Fruit fly (Drosophila melanogaster): ENCODE results near the gene Fbp1.

The Fbp1 gene

DNA sequence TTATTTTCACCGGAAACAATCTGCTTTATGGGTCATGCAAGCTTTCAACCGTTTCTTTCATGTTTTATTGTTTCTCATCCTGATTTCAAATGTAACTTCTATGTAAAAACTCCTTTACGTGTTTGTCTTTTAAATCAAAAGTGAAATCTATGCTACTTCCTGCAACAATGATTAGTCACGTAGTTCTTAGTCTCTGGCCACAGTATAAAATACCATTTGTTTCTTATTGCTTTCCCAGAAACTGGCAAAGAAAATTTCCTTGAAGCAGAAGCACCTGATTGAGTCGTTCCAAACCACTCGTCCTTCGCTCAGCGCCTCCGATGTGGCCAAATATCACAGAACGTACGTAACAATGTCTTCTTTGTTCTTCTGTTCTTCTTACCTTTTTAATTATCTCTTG is 22.4 kb downstream of the Fbp1 start, which contains the start of gene btl:
TSS of gene btl (plus strand) at position 301 of the 400 bp plus-strand sequence.
- TF ChIP-seq CG8478 (optimal IDR thresholded peaks at IDR 0.05) (no peak), psq (optimal IDR thresholded peaks at IDR 0.05) (no peak), usp (GFP tag; optimal IDR thresholded peaks at IDR 0.05) (no peak), Dll (optimal IDR thresholded peaks at IDR 0.05) (no peak), pan (optimal IDR thresholded peaks at IDR 0.05) (no peak), EcR (GFP tag; optimal IDR thresholded peaks at IDR 0.05) (no peak)

DNA sequence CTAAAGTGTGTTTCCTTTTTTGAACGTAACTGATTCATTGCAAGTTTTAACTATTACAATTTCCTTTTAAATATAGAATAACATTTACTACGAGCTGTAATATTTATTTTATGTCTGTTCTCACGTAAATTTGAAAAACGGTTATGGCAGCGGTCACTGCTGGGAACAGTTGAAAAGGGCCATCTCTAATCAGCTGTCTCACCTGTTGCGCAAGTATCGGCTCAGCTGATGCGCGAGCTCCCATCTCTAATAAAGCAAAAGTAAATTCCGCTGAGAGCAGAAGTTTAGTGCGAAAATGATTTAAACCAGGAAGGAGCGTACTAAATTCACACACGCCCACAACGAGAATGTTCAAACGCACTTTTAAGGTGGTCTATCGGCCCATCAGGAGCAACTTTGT is 26.2 kb downstream of the Fbp1 start, which contains the start of gene Pex1:
TSS of gene Pex1 (plus strand) at position 272 of the 400 bp plus-strand sequence.
- TF ChIP-seq CG8478 (optimal IDR thresholded peaks at IDR 0.05) (no peak), pan (optimal IDR thresholded peaks at IDR 0.05) (no peak), psq (optimal IDR thresholded peaks at IDR 0.05) (no peak), Dll (optimal IDR thresholded peaks at IDR 0.05) (no peak), EcR (GFP tag; optimal IDR thresholded peaks at IDR 0.05) (no peak), usp (GFP tag; optimal IDR thresholded peaks at IDR 0.05) (no peak)

DNA sequence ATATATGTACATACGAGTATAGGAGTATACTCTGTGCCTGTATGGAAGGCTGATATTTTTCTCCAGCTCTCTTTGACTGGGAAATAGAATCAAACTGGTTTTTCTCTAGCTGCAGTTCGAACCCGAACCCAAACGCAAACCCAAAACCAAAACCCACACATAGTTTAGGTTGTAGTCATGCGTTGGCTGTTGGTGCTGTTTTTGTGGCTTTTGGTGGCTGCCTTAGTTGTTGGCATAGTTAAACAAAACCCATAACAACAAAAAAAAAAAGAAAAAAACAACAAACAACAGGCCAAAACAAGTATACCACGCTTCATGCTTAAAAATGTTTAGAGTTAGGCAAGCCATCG is 33.8 kb downstream of the Fbp1 start:
- no peak for TF ChIP-seq CG8478 (optimal IDR thresholded peaks at IDR 0.05)
- no peak for TF ChIP-seq psq (optimal IDR thresholded peaks at IDR 0.05)
- no peak for TF ChIP-seq Dll (optimal IDR thresholded peaks at IDR 0.05)
- TF ChIP-seq pan (optimal IDR thresholded peaks at IDR 0.05), result no peak
- TF ChIP-seq usp (GFP tag; optimal IDR thresholded peaks at IDR 0.05), result no peak
- no peak for TF ChIP-seq EcR (GFP tag; optimal IDR thresholded peaks at IDR 0.05)

DNA sequence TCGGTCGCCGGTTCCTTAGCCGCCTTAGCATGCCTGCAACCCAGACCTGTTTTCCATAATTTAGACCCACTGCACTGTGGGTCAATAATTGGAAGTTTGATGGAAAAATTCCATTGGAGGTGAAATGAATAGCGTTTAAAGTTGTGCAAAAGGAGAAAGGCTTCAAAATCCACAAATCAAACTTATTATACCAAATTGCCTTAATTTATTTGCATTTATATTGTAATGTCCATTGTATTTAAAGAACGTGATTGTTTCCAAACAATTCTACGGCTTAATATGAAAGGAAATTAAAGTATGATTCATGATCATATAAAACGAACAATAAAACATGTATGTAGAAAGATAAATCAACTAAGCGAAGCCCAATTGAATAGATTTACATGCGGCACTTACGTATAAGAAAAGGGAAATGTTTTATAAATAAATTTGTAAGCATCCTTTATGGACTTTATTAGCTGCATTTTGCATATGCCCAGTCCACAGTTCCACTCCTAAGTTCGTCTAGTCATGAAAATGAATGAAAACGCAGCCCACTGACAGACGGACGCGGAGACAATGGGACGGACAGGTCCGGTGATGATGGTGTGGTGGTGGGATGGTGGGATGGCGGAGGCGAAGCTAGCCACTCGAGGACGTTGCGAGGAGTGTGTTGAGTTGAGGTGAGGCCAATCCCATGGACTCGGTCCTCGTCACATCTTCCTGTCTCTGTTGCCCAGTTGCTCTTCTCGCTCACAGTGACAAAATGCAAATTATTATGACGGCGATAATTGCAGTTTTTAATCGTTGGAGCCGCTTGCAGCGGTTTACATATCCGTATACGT is 34.4 kb downstream of the Fbp1 start:
- TF ChIP-seq EcR (GFP tag; optimal IDR thresholded peaks at IDR 0.05) (no peak), pan (optimal IDR thresholded peaks at IDR 0.05) (no peak), Dll (optimal IDR thresholded peaks at IDR 0.05) (no peak), CG8478 (optimal IDR thresholded peaks at IDR 0.05) (no peak), psq (optimal IDR thresholded peaks at IDR 0.05) (no peak), usp (GFP tag; optimal IDR thresholded peaks at IDR 0.05) (no peak)

DNA sequence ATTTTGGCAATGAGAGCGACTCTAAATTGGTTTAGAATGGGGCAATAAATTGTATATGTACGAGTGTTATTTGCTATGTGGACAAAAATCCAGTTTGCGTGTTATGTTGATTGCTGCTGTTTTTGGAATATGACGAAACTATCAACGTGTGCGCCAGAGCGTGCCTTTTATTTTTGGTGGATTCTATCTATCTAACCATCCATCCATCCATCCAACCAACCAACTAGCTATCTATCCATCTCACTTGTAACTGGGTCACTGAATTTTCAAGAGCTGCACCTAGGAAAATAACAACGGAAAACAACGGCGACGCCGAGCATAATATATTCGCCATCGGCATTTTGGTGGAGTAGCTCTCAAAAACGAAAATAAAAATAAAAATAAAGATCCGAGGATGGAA is 35.2 kb downstream of the Fbp1 start:
- TF ChIP-seq EcR (GFP tag; optimal IDR thresholded peaks at IDR 0.05), result no peak
- TF ChIP-seq CG8478 (optimal IDR thresholded peaks at IDR 0.05), result no peak
- TF ChIP-seq usp (GFP tag; optimal IDR thresholded peaks at IDR 0.05), result no peak
- TF ChIP-seq Dll (optimal IDR thresholded peaks at IDR 0.05), result no peak
- no peak for TF ChIP-seq psq (optimal IDR thresholded peaks at IDR 0.05)
- TF ChIP-seq pan (optimal IDR thresholded peaks at IDR 0.05), result no peak

DNA sequence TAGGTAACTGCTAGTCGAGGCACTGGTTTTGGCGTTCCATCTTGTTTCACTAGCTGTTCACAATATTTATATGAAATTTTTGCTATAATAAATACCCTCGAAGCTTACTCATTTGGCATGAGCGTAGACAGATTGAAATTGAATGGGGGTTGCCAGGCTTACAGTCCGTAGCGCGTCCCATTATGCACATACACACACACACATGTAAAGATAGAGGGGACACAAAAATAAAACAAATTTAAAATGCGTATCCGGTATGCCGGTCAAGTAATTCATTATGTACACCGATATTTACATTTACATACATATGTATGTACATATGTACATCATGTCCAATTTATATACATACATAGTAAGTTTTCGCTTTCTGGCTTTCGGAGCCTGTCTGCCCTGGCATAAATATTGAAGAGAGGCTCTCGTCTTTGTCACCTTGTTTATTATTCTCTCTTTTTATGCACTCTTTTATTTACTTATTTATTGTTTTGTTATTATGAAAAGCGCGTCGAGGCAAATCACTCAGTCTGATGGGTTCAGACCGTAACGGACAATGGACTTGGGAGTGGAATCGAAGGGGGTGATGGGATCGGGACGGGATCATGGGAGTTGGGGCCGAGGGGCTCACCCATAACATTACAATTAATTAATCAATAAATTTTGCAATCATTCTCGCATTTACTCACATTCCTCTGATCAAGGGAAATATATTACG is 38.4 kb downstream of the Fbp1 start:
- TF ChIP-seq Dll (optimal IDR thresholded peaks at IDR 0.05) (no peak), psq (optimal IDR thresholded peaks at IDR 0.05) (no peak), pan (optimal IDR thresholded peaks at IDR 0.05) (no peak), EcR (GFP tag; optimal IDR thresholded peaks at IDR 0.05) (no peak), CG8478 (optimal IDR thresholded peaks at IDR 0.05) (no peak), usp (GFP tag; optimal IDR thresholded peaks at IDR 0.05) (no peak)

DNA sequence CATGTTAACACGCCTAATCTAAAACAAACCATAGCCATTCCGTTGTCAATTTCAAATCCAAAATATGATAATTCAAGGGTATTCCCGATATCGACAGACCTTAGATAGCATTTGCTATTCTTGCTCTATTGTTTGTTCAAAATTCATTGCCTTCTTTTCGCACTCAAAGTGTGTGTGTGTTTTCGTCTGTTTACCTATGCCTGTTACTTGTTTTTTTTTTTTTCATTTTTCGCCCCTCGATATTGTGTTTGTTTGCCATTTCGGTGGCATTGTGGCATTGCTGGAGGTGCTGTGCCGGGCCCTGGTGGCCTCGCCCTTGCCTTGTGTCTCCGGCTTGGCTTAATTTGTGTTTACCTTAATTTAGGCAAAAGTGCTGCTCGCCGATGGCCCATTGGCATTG is 41.0 kb downstream of the Fbp1 start:
- no peak for TF ChIP-seq Dll (optimal IDR thresholded peaks at IDR 0.05)
- TF ChIP-seq usp (GFP tag; optimal IDR thresholded peaks at IDR 0.05), result no peak
- no peak for TF ChIP-seq CG8478 (optimal IDR thresholded peaks at IDR 0.05)
- no peak for TF ChIP-seq pan (optimal IDR thresholded peaks at IDR 0.05)
- TF ChIP-seq EcR (GFP tag; optimal IDR thresholded peaks at IDR 0.05), result no peak
- TF ChIP-seq psq (optimal IDR thresholded peaks at IDR 0.05), result no peak

DNA sequence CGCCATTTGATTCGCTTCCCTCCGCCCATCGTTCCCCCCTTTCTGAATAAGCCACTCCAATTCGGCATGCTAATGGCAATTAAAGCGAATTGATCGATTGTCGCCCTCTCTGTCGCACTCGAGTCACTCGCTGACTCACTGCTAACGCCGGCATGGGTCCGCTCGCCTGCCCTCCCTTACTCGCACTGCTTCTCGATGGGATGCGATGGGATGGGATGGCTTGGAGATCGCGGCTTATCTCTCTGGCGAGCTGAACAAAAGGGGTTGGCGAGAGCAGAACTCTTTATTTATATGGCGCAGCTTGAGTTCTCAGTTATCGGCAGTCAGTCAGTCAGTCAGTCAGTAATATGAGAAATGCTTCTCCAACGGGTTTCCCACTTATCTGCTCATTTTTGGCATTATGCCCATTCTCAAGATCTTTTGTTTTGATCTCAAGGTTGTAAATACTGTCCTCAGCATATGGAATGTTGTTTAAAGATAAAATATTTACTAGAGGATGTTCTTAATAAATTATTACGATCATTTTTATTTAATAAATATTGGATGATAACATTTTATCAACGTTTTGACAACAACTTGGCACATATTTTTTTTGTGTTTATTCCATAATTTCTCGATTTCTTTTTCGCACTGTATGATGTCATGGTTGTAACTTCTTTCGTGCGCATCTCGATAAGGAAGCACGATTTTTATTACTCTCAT is 41.9 kb downstream of the Fbp1 start:
- no peak for TF ChIP-seq psq (optimal IDR thresholded peaks at IDR 0.05)
- TF ChIP-seq usp (GFP tag; optimal IDR thresholded peaks at IDR 0.05), result no peak
- no peak for TF ChIP-seq pan (optimal IDR thresholded peaks at IDR 0.05)
- no peak for TF ChIP-seq EcR (GFP tag; optimal IDR thresholded peaks at IDR 0.05)
- TF ChIP-seq Dll (optimal IDR thresholded peaks at IDR 0.05), result no peak
- TF ChIP-seq CG8478 (optimal IDR thresholded peaks at IDR 0.05), result no peak

DNA sequence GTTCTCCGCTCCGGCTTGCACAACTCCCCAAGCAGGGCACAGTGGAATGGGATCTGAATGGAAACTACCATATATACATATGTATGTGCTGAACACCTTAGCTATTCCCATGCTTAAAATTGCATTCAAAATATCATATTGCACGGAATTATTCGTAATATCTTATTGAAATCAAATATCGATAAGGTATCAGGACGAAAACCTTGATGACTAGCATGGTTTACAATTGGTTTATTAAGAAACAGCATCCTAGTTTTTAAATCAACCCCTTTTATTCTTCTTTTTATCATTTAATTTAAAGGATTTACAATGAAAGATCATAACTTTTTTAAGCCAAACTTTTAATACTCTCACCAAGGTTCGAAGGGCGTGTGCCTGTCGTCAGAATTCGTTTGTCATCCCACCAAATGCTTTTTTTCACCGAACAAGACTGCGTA is 42.6 kb downstream of the Fbp1 start:
- no peak for TF ChIP-seq usp (GFP tag; optimal IDR thresholded peaks at IDR 0.05)
- no peak for TF ChIP-seq pan (optimal IDR thresholded peaks at IDR 0.05)
- no peak for TF ChIP-seq Dll (optimal IDR thresholded peaks at IDR 0.05)
- no peak for TF ChIP-seq CG8478 (optimal IDR thresholded peaks at IDR 0.05)
- TF ChIP-seq psq (optimal IDR thresholded peaks at IDR 0.05), result no peak
- TF ChIP-seq EcR (GFP tag; optimal IDR thresholded peaks at IDR 0.05), result no peak

DNA sequence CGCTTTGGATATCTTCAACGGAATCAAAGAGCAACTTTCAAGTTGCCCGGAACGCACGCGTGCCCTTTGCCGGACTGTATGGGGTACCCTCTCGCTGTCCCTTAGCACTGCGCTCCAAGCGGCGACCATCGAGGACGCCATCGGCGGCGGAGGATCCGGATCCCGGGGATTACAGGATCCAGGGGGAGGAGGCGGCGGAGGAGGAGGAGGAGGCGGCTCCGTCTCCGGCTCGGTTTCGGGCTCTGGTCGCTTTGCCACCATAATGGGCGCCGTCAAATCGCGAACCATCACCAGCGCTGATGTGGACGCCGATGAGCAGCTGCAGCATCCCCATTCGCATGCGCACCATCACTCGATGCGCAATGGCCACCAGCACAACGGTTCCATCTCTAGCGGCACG is 44.0 kb downstream of the Fbp1 start:
- TF ChIP-seq CG8478 (optimal IDR thresholded peaks at IDR 0.05) (no peak), EcR (GFP tag; optimal IDR thresholded peaks at IDR 0.05) (no peak), psq (optimal IDR thresholded peaks at IDR 0.05) (no peak), usp (GFP tag; optimal IDR thresholded peaks at IDR 0.05) (no peak), pan (optimal IDR thresholded peaks at IDR 0.05) (no peak), Dll (optimal IDR thresholded peaks at IDR 0.05) (no peak)

DNA sequence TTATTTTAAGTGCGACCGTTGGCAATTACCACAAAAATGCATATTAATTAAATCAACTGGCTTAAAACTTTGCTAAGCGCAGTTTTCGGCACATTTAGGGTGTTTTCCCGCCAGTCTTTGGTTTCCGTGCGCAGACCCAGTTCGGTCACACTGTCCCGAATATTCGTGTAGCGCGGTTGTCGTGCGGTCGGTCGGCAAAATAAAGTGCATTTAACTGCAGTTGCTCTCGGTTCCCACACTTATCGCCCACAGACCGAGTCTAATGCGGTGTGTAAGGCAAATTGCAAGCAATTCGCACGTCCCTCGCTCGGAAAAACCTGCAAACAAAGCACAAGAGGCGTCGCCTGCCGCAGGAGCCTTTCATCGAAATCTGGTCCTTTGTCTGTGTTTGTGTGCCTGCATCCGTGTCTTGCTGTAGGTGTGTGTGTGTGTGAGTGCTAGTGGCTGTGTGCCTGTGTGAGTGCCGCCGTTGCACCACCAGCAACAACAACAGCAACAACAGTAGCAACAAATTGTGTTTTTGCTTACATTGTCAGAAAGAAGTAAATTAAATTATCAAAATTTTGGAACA is 44.7 kb downstream of the Fbp1 start, which contains the start of the genes CG13484 and Frl:
TSS of gene CG13484 (minus strand) at position 7 of the 571 bp plus-strand sequence.
TSS of gene Frl (plus strand) at position 143 of the 571 bp plus-strand sequence.
- no peak for TF ChIP-seq EcR (GFP tag; optimal IDR thresholded peaks at IDR 0.05)
- no peak for TF ChIP-seq Dll (optimal IDR thresholded peaks at IDR 0.05)
- TF ChIP-seq usp (GFP tag; optimal IDR thresholded peaks at IDR 0.05), result no peak
- no peak for TF ChIP-seq pan (optimal IDR thresholded peaks at IDR 0.05)
- TF ChIP-seq psq (optimal IDR thresholded peaks at IDR 0.05), result no peak
- no peak for TF ChIP-seq CG8478 (optimal IDR thresholded peaks at IDR 0.05)

All from whole organism.